Worm (Caenorhabditis elegans) whole organism, L1 larva: ENCODE data around the gene tram-1.

ENCODE experiments used
- ama-1 ChIP-seq: fragments of 150-350 bp; optimal IDR thresholded peaks from 2 replicates; lab custom pipeline; 2014
- ceh-82 ChIP-seq, 3 experiments: fragments of 150-350 bp in 1 of 3; sonication (generic microtip) in 2 of 3; optimal IDR thresholded peaks; 2 replicates each; lab custom pipeline; 2014 to 2017; ENCODE audit warnings: missing biosample characterization in 3 of 3, missing genetic modification characterization in 3 of 3
- hlh-17 ChIP-seq: fragments of 200-800 bp; sonication (Bioruptor generic); optimal IDR thresholded peaks from 2 replicates; lab custom pipeline; 2018; ENCODE audit warnings: missing genetic modification characterization, mild to moderate bottlenecking, missing compliant biosample characterization, moderate library complexity, borderline replicate concordance
- lin-39 ChIP-seq: fragments of 150-350 bp; optimal IDR thresholded peaks from 2 replicates; lab custom pipeline; 2014; ENCODE audit warnings: missing biosample characterization, missing genetic modification reagents, missing genetic modification characterization
- unc-130 ChIP-seq: fragments of 150-350 bp; optimal IDR thresholded peaks from 2 replicates; lab custom pipeline; 2017; ENCODE audit warnings: missing biosample characterization, missing genetic modification characterization, inconsistent platforms
- ztf-11 ChIP-seq, 2 experiments: sonication (generic microtip); optimal IDR thresholded peaks; 2 replicates each; lab custom pipeline; 2016 to 2017; ENCODE audit warnings: missing genetic modification characterization in 2 of 2, missing biosample characterization in 1 of 2, missing compliant biosample characterization in 1 of 2

ce11 chrIV:10239045-10239444, 18.0 kb upstream of the tram-1 start, which contains the start of gene ech-8:
- TF ChIP-seq ztf-11 (tag; optimal IDR thresholded peaks at IDR 0.05; lab: Kevin White, UChicago) (no peak), ceh-82 (tag; optimal IDR thresholded peaks at IDR 0.05; lab: Kevin White, UChicago) (no peak), ama-1 (no peak), lin-39 (tag; lab: Kevin White, UChicago) (no peak), hlh-17 (GFP tag; lab: Kevin White, UChicago) (no peak), unc-130 (tag; lab: Kevin White, UChicago) (no peak)
